Worm (Caenorhabditis elegans): ENCODE results near the gene cest-9.2.

Gene cest-9.2

DNA sequence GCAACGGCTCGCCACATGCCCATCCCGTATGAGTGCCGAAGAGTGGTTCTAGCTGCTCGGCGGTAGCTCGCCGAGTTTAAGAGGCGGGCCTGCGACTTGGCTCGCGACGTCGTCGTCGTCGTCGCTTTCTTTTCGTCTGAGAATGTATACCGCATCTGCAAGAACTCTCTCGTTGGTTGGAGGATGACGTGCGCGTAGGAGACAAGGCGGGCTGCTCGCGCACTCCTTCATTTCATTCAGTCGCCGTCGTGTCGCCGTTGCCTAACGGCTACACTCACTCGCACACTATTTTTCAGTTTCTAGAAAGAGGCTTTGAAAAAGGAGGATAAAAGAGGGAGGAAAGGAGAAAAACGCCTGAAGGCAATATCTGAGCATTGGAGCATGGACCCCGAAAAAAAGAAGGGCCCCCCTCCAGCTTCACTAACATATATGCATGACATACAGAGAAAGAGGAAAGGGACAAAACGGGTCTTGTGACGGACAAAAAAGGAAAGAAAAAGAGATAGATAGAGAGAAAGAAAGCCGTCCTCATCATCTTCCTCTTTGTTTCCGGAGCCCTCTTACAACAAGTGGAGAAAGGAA, 16.3 kb upstream of the cest-9.2 start:
- TF ChIP-seq tbx-2 (tag; optimal IDR thresholded peaks at IDR 0.05) (peak; percentile 64), hlh-6 (tag; optimal IDR thresholded peaks at IDR 0.05) (no peak), sdc-2 (tag; optimal IDR thresholded peaks at IDR 0.05) (peak; percentile 29), ceh-34 (tag; optimal IDR thresholded peaks at IDR 0.05) (peak; percentile 49), ceh-14 (tag; optimal IDR thresholded peaks at IDR 0.05) (peak; percentile 40), sox-4 (tag; optimal IDR thresholded peaks at IDR 0.05) (peak; percentile 11), ceh-18 (tag; optimal IDR thresholded peaks at IDR 0.05) (peak; percentile 17), pha-4 (tag; optimal IDR thresholded peaks at IDR 0.05) (no peak), madf-2 (tag; optimal IDR thresholded peaks at IDR 0.05) (peak; percentile 94), C08G9.2 (tag; optimal IDR thresholded peaks at IDR 0.05) (peak; percentile 35), nhr-11 (tag; optimal IDR thresholded peaks at IDR 0.05) (no peak), unc-42 (tag; optimal IDR thresholded peaks at IDR 0.05) (peak; percentile 54), mec-3 (tag; optimal IDR thresholded peaks at IDR 0.05; ENCODE audit: borderline replicate concordance) (peak; percentile 5), nfya-1 (tag; optimal IDR thresholded peaks at IDR 0.05) (peak; percentile 9), rnt-1 (tag; optimal IDR thresholded peaks at IDR 0.05) (no peak), unc-3 (GFP tag; conservative IDR thresholded peaks at IDR 0.05) (0 out of 2 replicates have a peak, but pooled peaks have one; percentile 26), unc-3 (tag; optimal IDR thresholded peaks at IDR 0.05) (no peak), hlh-30 (tag; optimal IDR thresholded peaks at IDR 0.05; ENCODE audit: insufficient read depth) (peak; percentile 41), ceh-31 (tag; optimal IDR thresholded peaks at IDR 0.05) (peak; percentile 67), unc-86 (tag; optimal IDR thresholded peaks at IDR 0.05) (peak; percentile 48), elt-2 (tag; optimal IDR thresholded peaks at IDR 0.05) (no peak), tbx-7 (tag; optimal IDR thresholded peaks at IDR 0.05) (no peak), ceh-6 (GFP tag; optimal IDR thresholded peaks at IDR 0.05) (no peak)

- no peak for TF ChIP-seq elt-4 (tag; optimal IDR thresholded peaks at IDR 0.05)
- TF ChIP-seq tbx-7 (tag; optimal IDR thresholded peaks at IDR 0.05) = no peak
- no peak for TF ChIP-seq lim-6 (tag; optimal IDR thresholded peaks at IDR 0.05)
- TF ChIP-seq pha-2 (tag; optimal IDR thresholded peaks at IDR 0.05) = no peak
- no peak for TF ChIP-seq C08G9.2 (tag; optimal IDR thresholded peaks at IDR 0.05)
- TF ChIP-seq F13H6.1 (tag; optimal IDR thresholded peaks at IDR 0.05) = no peak
These were observed 14.8 kb upstream of the cest-9.2 start for ce11 chrX:12207078-12207477.

DNA sequence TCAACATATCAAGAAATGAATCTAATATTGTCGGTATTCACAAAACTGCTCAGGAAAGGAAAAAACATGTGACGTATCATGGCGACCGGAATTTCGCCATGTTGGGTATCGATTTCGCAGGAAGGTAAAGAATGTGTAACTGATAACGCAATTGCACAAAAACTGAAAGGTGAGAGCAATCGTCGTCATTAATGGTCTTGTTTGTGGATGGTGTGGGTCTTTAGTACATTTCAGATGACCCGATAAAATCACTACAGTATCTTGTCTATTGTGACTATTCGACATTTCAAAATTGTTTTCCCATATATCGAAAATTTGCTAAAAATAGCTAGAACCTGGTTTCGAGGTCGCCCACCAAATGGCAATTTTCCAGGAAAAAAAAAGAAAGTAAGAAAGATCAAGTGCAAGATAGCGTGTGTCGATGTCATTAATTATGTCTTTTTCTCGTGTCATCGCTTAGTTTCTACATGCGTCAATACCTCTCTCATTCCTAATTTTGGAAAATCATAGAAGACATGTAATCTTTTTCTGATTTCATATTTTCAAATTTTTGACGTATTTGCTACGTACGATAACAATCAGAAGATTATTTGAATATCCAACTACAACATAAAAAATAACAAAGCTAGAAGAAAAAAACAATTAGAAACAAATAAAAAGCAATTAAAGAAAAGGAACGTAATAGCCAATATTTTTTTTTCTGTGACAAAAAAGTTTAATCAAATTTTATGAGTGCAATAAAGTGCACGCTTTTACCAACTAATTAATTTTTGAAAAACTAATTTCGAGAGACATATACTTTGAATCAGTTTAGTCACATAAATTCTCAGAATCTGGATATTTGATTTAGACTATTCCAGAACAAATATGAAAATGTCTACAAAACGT, 11.5 kb upstream of the cest-9.2 start:
- TF ChIP-seq ceh-45 (GFP tag; IDR thresholded peaks at IDR 0.05) (no peak), pha-2 (tag; optimal IDR thresholded peaks at IDR 0.05) (no peak), sox-2 (GFP tag; IDR thresholded peaks at IDR 0.05) (no peak), ceh-14 (tag; optimal IDR thresholded peaks at IDR 0.05) (peak; percentile 42), pha-4 (tag; optimal IDR thresholded peaks at IDR 0.05) (no peak), ztf-16 (tag; optimal IDR thresholded peaks at IDR 0.05) (no peak), C08G9.2 (tag; optimal IDR thresholded peaks at IDR 0.05) (no peak), elt-2 (tag; optimal IDR thresholded peaks at IDR 0.05) (peak; percentile 43), zip-5 (tag; optimal IDR thresholded peaks at IDR 0.05) (no peak), unc-86 (tag; optimal IDR thresholded peaks at IDR 0.05) (no peak), gmeb-2 (tag; optimal IDR thresholded peaks at IDR 0.05) (no peak), K09A11.1 (tag; optimal IDR thresholded peaks at IDR 0.05; ENCODE audit: insufficient read depth) (no peak), che-1 (tag; optimal IDR thresholded peaks at IDR 0.05) (no peak)

- no peak for TF ChIP-seq che-1 (tag; optimal IDR thresholded peaks at IDR 0.05)
- no peak for TF ChIP-seq nhr-232 (tag; optimal IDR thresholded peaks at IDR 0.05)
These were observed 9.1 kb upstream of the cest-9.2 start, which contains the start of gene cab-1 for ce11 chrX:12212801-12213200. Gene cab-1 (minus strand): TSS chrX:12212901.
